Fruit fly (Drosophila melanogaster) whole organism, adult: Measurements from ENCODE around the gene Gyc89Db.

ENCODE experiments used
- Hr96 ChIP-seq: fragments of 200-800 bp; sonication (Bioruptor generic); optimal IDR thresholded peaks from 2 replicates; lab custom pipeline; 2016; ENCODE audit warnings: missing biosample characterization, missing genetic modification characterization
- cic ChIP-seq: fragments of 200-800 bp; sonication (Bioruptor generic); optimal IDR thresholded peaks from 2 replicates; lab custom pipeline; 2017; ENCODE audit warnings: missing biosample characterization, mild to moderate bottlenecking, missing genetic modification characterization, moderate library complexity

DNA sequence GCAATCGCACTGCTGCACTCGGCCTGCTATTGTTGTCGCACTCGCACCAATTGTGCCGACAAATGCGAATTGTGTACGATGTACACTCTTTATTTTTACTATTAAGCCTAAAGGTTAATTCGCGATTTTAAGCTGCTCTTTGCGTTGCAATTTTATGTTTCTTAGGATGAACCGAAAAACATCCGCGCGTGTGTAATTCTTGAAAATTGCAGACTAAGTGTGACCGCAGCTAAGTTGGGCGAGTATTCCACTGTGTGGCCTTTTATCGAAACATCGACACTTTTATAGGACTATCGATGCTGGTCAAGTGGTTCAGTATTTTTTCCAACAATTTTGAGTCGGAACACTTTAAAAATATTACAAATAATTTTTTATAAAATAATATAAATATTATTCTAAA is 23.3 kb upstream of the Gyc89Db start, which contains the start of gene Pak3:
- no peak for TF ChIP-seq cic (GFP tag; lab: Kevin White, UChicago)
- TF ChIP-seq Hr96 (GFP tag; lab: Kevin White, UChicago), result no peak
